Worm (Caenorhabditis elegans): ENCODE results near the gene F26F12.4.

F26F12.4 gene

DNA sequence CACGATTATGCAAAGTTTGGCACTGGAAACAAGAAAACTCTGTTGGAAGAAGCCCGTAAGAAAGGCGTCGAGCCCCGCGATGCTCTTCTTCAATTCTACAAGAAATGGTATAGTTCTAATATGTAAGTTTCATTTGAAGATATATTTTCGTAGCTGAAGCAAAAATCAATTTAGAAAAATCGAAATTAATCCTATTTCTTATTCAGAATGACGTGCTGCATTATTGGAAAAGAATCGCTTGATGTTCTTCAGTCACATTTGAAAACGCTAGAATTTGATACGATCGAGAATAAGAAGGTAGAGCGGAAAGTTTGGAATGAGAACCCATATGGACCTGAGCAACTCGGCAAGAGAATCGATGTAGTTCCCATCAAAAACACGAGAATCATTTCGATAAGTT lies 7.8 kb upstream of the F26F12.4 start:
- no peak for TF ChIP-seq ceh-9 (tag; optimal IDR thresholded peaks at IDR 0.05)
- TF ChIP-seq lim-6 (tag; optimal IDR thresholded peaks at IDR 0.05) = no peak
- no peak for TF ChIP-seq nhr-232 (tag; optimal IDR thresholded peaks at IDR 0.05)
- TF ChIP-seq gmeb-2 (tag; optimal IDR thresholded peaks at IDR 0.05) = no peak
- TF ChIP-seq C08G9.2 (tag; optimal IDR thresholded peaks at IDR 0.05) = no peak
- TF ChIP-seq ceh-14 (tag; optimal IDR thresholded peaks at IDR 0.05) = no peak
- no peak for TF ChIP-seq pag-3 (tag; optimal IDR thresholded peaks at IDR 0.05; ENCODE audit: borderline replicate concordance)
- no peak for TF ChIP-seq pax-1 (tag; optimal IDR thresholded peaks at IDR 0.05)
- no peak for TF ChIP-seq C38D4.7 (GFP tag; optimal IDR thresholded peaks at IDR 0.05)
- no peak for TF ChIP-seq ceh-30 (tag; optimal IDR thresholded peaks at IDR 0.05)
- TF ChIP-seq ceh-22 (tag; optimal IDR thresholded peaks at IDR 0.05) = no peak
- no peak for TF ChIP-seq ama-1 (optimal IDR thresholded peaks at IDR 0.05)

DNA sequence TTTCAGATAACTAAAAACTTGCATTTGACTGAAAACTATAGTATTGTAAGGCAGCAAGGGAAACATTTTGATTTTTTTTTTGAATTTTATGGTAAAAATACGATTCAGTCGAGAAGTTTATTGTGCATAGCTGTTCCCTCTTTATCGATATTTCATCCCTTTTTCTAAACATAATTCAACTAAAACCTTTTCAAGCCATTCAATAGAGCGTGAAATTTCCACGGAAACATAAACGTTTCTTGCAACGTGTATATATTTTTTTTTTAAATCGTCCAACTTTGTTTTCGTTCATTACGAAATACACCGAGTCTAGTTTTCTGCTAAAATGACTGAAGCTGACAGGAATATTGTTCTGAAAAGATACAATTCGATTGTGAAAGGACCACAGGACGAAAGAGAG lies 2.6 kb upstream of the F26F12.4 start, which contains the start of gene C02G6.2:
Gene C02G6.2 (plus strand): TSS at position 301 of the 400 bp plus-strand sequence.
- TF ChIP-seq che-1 (tag; optimal IDR thresholded peaks at IDR 0.05) (no peak), zip-5 (tag; optimal IDR thresholded peaks at IDR 0.05) (no peak), C38D4.7 (GFP tag; optimal IDR thresholded peaks at IDR 0.05) (no peak), ets-4 (tag; optimal IDR thresholded peaks at IDR 0.05) (no peak), hlh-8 (tag; optimal IDR thresholded peaks at IDR 0.05) (no peak), pqm-1 (tag; optimal IDR thresholded peaks at IDR 0.05) (no peak), madf-2 (tag; optimal IDR thresholded peaks at IDR 0.05) (no peak), sdc-2 (tag; optimal IDR thresholded peaks at IDR 0.05) (no peak), ceh-30 (tag; optimal IDR thresholded peaks at IDR 0.05) (no peak)

DNA sequence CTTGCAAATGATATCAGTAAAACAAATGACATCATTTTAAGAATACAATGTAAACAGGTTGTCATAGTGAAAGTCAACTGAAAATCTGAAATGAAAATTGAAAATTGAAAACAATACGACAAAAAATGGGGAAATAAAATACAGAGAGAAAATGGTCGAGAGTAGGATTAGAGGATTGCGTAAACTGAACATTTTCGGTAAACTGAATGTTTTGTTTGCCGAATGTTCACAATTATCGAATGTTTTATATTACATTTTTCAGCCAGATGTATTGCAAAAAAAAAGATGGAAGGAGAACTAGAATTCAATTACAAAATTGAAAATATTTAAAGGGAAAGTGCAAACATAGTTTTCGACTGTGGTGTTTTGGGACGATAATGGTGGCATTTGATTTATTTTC lies 4.0 kb downstream of the F26F12.4 start, which contains the start of gene F26F12.5:
Gene F26F12.5 (minus strand): TSS at position 101 of the 400 bp plus-strand sequence.
- TF ChIP-seq C08G9.2 (tag; optimal IDR thresholded peaks at IDR 0.05) (no peak), ztf-16 (tag; optimal IDR thresholded peaks at IDR 0.05) (no peak), fkh-6 (tag; optimal IDR thresholded peaks at IDR 0.05) (no peak), dve-1 (tag; optimal IDR thresholded peaks at IDR 0.05) (no peak), nhr-11 (tag; optimal IDR thresholded peaks at IDR 0.05) (no peak), pqm-1 (tag; optimal IDR thresholded peaks at IDR 0.05) (no peak), K09A11.1 (tag; optimal IDR thresholded peaks at IDR 0.05; ENCODE audit: insufficient read depth) (no peak), nhr-232 (tag; optimal IDR thresholded peaks at IDR 0.05) (no peak), pros-1 (tag; optimal IDR thresholded peaks at IDR 0.05) (no peak), sdc-2 (tag; optimal IDR thresholded peaks at IDR 0.05) (no peak), ref-2 (tag; optimal IDR thresholded peaks at IDR 0.05) (no peak), hlh-6 (tag; optimal IDR thresholded peaks at IDR 0.05) (no peak), pha-2 (tag; optimal IDR thresholded peaks at IDR 0.05) (no peak)

DNA sequence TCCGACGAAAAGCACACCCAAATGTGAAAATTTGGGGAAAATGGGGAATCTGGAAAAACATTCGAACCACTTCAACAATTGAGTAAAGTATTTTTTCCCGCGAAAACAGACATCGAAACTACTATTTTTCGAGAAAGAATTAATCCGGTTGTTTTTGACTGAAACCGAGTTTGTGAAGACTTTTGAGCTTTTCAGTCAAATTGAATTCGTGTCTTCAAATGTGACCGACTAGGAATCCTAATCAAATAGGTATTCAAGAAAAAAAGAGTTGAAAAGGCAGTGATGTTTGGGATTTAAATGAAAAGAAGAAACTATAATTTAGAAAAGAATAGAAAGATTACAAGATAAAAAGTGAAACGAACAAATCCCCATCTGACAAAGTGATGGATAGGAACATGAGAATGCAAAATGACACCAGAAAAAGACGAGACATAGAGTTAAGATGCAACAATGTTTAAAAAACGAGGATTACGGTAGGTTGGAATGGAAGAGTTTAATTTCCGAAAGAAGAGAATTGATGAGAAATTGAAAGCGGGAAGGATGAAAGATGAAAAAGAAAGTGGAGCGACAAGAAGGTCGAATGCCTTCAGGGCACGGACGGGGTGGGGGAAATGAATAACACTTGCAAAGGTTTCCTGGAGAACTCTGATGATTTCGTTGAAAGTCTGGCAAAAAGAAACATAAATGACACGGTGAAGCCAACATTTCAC lies 6.5 kb downstream of the F26F12.4 start, which contains the start of gene F26F12.8:
Gene F26F12.8 (minus strand): TSS at position 51 of the 710 bp plus-strand sequence.
- TF ChIP-seq C08G9.2 (tag; optimal IDR thresholded peaks at IDR 0.05) = no peak
- TF ChIP-seq ahr-1 (tag; optimal IDR thresholded peaks at IDR 0.05) = no peak
- no peak for TF ChIP-seq ceh-45 (GFP tag; IDR thresholded peaks at IDR 0.05)
- TF ChIP-seq fax-1 (tag; optimal IDR thresholded peaks at IDR 0.05) = no peak
- TF ChIP-seq lim-6 (tag; optimal IDR thresholded peaks at IDR 0.05) = no peak
- no peak for TF ChIP-seq tbx-2 (tag; optimal IDR thresholded peaks at IDR 0.05)
- no peak for TF ChIP-seq ceh-22 (tag; optimal IDR thresholded peaks at IDR 0.05)
- no peak for TF ChIP-seq mec-3 (tag; optimal IDR thresholded peaks at IDR 0.05; ENCODE audit: borderline replicate concordance)
- no peak for TF ChIP-seq nhr-232 (tag; optimal IDR thresholded peaks at IDR 0.05)
- no peak for TF ChIP-seq rnt-1 (tag; optimal IDR thresholded peaks at IDR 0.05)
- TF ChIP-seq ceh-9 (tag; optimal IDR thresholded peaks at IDR 0.05) = no peak
- no peak for TF ChIP-seq nfya-1 (tag; optimal IDR thresholded peaks at IDR 0.05)
- no peak for TF ChIP-seq lin-11 (tag; optimal IDR thresholded peaks at IDR 0.05)
- TF ChIP-seq pax-1 (tag; optimal IDR thresholded peaks at IDR 0.05) = no peak
- no peak for TF ChIP-seq dve-1 (tag; optimal IDR thresholded peaks at IDR 0.05)
- no peak for TF ChIP-seq zip-5 (tag; optimal IDR thresholded peaks at IDR 0.05)
- no peak for TF ChIP-seq ref-2 (tag; optimal IDR thresholded peaks at IDR 0.05)
- TF ChIP-seq hlh-30 (tag; optimal IDR thresholded peaks at IDR 0.05; ENCODE audit: insufficient read depth) = no peak

Data from whole organism, late embryonic.